Worm (Caenorhabditis elegans): ENCODE measurements around the gene pps-1.

Gene pps-1

ce11 chrIV:10128446-10128845 lies 33.4 kb upstream of the pps-1 start:
- no peak for TF ChIP-seq dve-1 (tag; optimal IDR thresholded peaks at IDR 0.05)
- no peak for TF ChIP-seq ets-4 (tag; optimal IDR thresholded peaks at IDR 0.05)
- TF ChIP-seq ama-1 (optimal IDR thresholded peaks at IDR 0.05) = no peak
- TF ChIP-seq C08G9.2 (tag; optimal IDR thresholded peaks at IDR 0.05) = no peak
- TF ChIP-seq ttx-3 (tag; optimal IDR thresholded peaks at IDR 0.05) = no peak
- no peak for TF ChIP-seq ceh-45 (GFP tag; IDR thresholded peaks at IDR 0.05)

DNA sequence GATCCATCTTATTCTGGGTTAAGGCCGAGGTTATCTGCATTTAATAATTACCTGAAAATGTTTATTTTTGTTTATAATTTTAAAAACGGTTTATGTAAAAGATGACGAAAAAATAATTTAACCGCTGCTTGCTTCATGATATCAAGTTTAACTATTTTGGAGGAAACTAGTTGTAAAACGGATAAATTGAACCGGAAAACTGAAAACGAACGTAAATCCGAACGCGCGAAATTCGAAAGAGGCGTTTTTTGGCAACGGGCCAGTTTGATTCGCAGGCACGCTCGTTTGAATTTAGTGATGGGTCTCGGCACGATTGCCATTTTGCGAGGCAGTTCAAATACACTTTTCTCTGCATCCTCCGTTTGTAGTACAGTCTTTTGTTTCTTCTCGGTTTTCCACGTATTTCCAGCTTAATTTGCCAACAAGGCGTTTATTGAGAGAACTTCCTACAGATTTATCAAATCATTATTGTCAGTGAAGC lies 32.9 kb upstream of the pps-1 start, which contains the start of the genes gtbp-1 and K08F4.3:
gtbp-1 (minus strand) TSS at position 51 of the 481 bp plus-strand sequence.
K08F4.3 (plus strand) TSS at position 352 of the 481 bp plus-strand sequence.
- TF ChIP-seq tbx-2 (tag; optimal IDR thresholded peaks at IDR 0.05) (peak; percentile 15), ceh-31 (tag; optimal IDR thresholded peaks at IDR 0.05) (peak; percentile 63), nfya-1 (tag; optimal IDR thresholded peaks at IDR 0.05) (peak; percentile 57), dve-1 (tag; optimal IDR thresholded peaks at IDR 0.05) (peak; percentile 35), ref-2 (tag; optimal IDR thresholded peaks at IDR 0.05) (peak; percentile 39), eyg-1 (tag; optimal IDR thresholded peaks at IDR 0.05) (no peak), elt-2 (tag; optimal IDR thresholded peaks at IDR 0.05) (peak; percentile 17), hlh-8 (tag; optimal IDR thresholded peaks at IDR 0.05) (no peak)

- TF ChIP-seq npax-4 (tag; optimal IDR thresholded peaks at IDR 0.05) (no peak), lin-11 (tag; optimal IDR thresholded peaks at IDR 0.05) (no peak), ceh-31 (tag; optimal IDR thresholded peaks at IDR 0.05) (no peak), unc-55 (GFP tag; optimal IDR thresholded peaks at IDR 0.05) (no peak), ceh-34 (tag; optimal IDR thresholded peaks at IDR 0.05) (no peak), sox-2 (GFP tag; IDR thresholded peaks at IDR 0.05) (no peak), tbx-2 (tag; optimal IDR thresholded peaks at IDR 0.05) (no peak), ceh-24 (tag; optimal IDR thresholded peaks at IDR 0.05) (no peak), mec-3 (tag; optimal IDR thresholded peaks at IDR 0.05; ENCODE audit: borderline replicate concordance) (no peak), rnt-1 (tag; optimal IDR thresholded peaks at IDR 0.05) (no peak)
Measured at ce11 chrIV:10129957-10130356, 31.8 kb upstream of the pps-1 start, which contains the start of gene glt-3. TSS of gene glt-3 (plus strand) at chrIV:10130257.

- TF ChIP-seq dmd-4 (tag; optimal IDR thresholded peaks at IDR 0.05; ENCODE audit: borderline replicate concordance) (no peak), ceh-6 (GFP tag; optimal IDR thresholded peaks at IDR 0.05) (no peak)
Measured at ce11 chrIV:10135817-10136216, 26.0 kb upstream of the pps-1 start, which contains the start of gene K08F4.5. TSS of gene K08F4.5 (minus strand) at chrIV:10135917.

DNA sequence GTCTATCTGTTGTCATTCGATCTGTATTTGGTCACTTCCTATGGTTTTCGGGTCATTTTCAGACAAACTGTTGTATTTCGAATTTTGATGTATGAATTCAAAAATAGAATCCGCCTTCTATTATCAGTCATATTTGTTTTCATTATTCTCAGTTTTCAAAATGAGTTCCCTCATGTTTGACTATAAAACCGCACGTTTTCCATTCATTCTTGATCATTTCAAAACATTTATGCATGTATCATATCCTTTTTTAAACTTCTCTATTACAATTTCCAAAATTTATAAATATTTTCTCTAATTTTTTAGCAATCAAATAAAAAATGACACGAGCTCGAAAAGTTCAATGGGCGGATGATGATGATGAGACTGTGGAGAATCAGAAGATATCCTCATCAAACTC lies 24.0 kb upstream of the pps-1 start, which contains the start of gene K08F4.12:
K08F4.12 (plus strand) TSS at position 301 of the 400 bp plus-strand sequence.
- TF ChIP-seq C08G9.2 (tag; optimal IDR thresholded peaks at IDR 0.05) (no peak), sox-4 (tag; optimal IDR thresholded peaks at IDR 0.05) (no peak), zip-5 (tag; optimal IDR thresholded peaks at IDR 0.05) (no peak), nhr-11 (tag; optimal IDR thresholded peaks at IDR 0.05) (no peak), ref-2 (tag; optimal IDR thresholded peaks at IDR 0.05) (no peak), lim-6 (tag; optimal IDR thresholded peaks at IDR 0.05) (no peak), ceh-45 (GFP tag; IDR thresholded peaks at IDR 0.05) (no peak), gmeb-2 (tag; optimal IDR thresholded peaks at IDR 0.05) (no peak), eyg-1 (tag; optimal IDR thresholded peaks at IDR 0.05) (no peak), ttx-3 (tag; optimal IDR thresholded peaks at IDR 0.05) (no peak), pqm-1 (tag; optimal IDR thresholded peaks at IDR 0.05) (no peak), elt-4 (tag; optimal IDR thresholded peaks at IDR 0.05) (no peak), unc-3 (GFP tag; conservative IDR thresholded peaks at IDR 0.05) (no peak), unc-3 (tag; optimal IDR thresholded peaks at IDR 0.05) (no peak), elt-2 (tag; optimal IDR thresholded peaks at IDR 0.05) (no peak), ceh-22 (tag; optimal IDR thresholded peaks at IDR 0.05) (no peak), npax-4 (tag; optimal IDR thresholded peaks at IDR 0.05) (no peak)

Data from whole organism, late embryonic.